Fruit fly (Drosophila melanogaster): Measurements from ENCODE around the gene CG12078.

- TF ChIP-seq Hr96 (GFP tag; optimal IDR thresholded peaks at IDR 0.05) (no peak), toe (GFP tag; optimal IDR thresholded peaks at IDR 0.05) (no peak), CG12768 (GFP tag; optimal IDR thresholded peaks at IDR 0.05) (peak; percentile 67), Mnt (GFP tag; optimal IDR thresholded peaks at IDR 0.05) (peak; percentile 72), CG11617 (GFP tag; optimal IDR thresholded peaks at IDR 0.05) (peak; percentile 49)
Measured at dm6 chr3L:3225769-3226457, 18.2 kb downstream of the CG12078 start.

All from whole organism, adult.